Worm (Caenorhabditis elegans) whole organism, late embryonic: ENCODE results near the gene Y116A8C.29.

Source experiments
- C38D4.7 ChIP-seq: fragments of 200-800 bp; sonication (Bioruptor generic); optimal IDR thresholded peaks from 2 replicates; lab custom pipeline; 2018; ENCODE audit warnings: mild to moderate bottlenecking, missing genetic modification characterization, moderate library complexity, missing compliant biosample characterization
- F13H6.1 ChIP-seq: sonication (generic microtip); optimal IDR thresholded peaks from 2 replicates; lab custom pipeline; 2016; ENCODE audit warnings: missing genetic modification characterization, missing compliant biosample characterization
- K02D7.2 ChIP-seq: sonication (generic microtip); optimal IDR thresholded peaks from 2 replicates; lab custom pipeline; 2017; ENCODE audit warnings: mild to moderate bottlenecking, missing genetic modification characterization, missing compliant biosample characterization
- Y22D7AL.16 ChIP-seq: sonication (generic microtip); optimal IDR thresholded peaks from 2 replicates; lab custom pipeline; 2016; ENCODE audit warnings: missing genetic modification characterization, missing compliant biosample characterization
- ahr-1 ChIP-seq: sonication (generic microtip); optimal IDR thresholded peaks from 2 replicates; lab custom pipeline; 2016; ENCODE audit warnings: missing genetic modification characterization, missing compliant biosample characterization
- ama-1 ChIP-seq: fragments of 150-350 bp; optimal IDR thresholded peaks from 2 replicates; lab custom pipeline; 2014
- ceh-14 ChIP-seq: sonication (generic microtip); optimal IDR thresholded peaks from 2 replicates; lab custom pipeline; 2016; ENCODE audit warnings: missing genotype, missing genetic modification characterization, missing compliant biosample characterization
- ceh-18 ChIP-seq: sonication (generic microtip); optimal IDR thresholded peaks from 2 replicates; lab custom pipeline; 2016; ENCODE audit warnings: missing genetic modification characterization, missing compliant biosample characterization
- ceh-30 ChIP-seq: fragments of 150-350 bp; optimal IDR thresholded peaks from 2 replicates; lab custom pipeline; 2014; ENCODE audit warnings: missing biosample characterization, missing genetic modification characterization
- ceh-31 ChIP-seq: sonication (generic microtip); optimal IDR thresholded peaks from 2 replicates; lab custom pipeline; 2016; ENCODE audit warnings: missing genetic modification characterization, missing compliant biosample characterization
- ceh-34 ChIP-seq: sonication (generic microtip); optimal IDR thresholded peaks from 2 replicates; lab custom pipeline; 2016; ENCODE audit warnings: mild to moderate bottlenecking, missing genetic modification characterization, missing compliant biosample characterization
- ceh-45 ChIP-seq: fragments of 200-800 bp; sonication (Bioruptor generic); IDR thresholded peaks from 2 replicates; pipeline ENCODE4 v1.3.6; 2022; ENCODE audit warnings: missing genetic modification reagents, missing genetic modification characterization, missing compliant biosample characterization
- dmd-4 ChIP-seq: sonication (generic microtip); optimal IDR thresholded peaks from 2 replicates; lab custom pipeline; 2016; ENCODE audit warnings: borderline replicate concordance, missing genetic modification characterization, missing compliant biosample characterization
- dve-1 ChIP-seq: sonication (generic microtip); optimal IDR thresholded peaks from 2 replicates; lab custom pipeline; 2017; ENCODE audit warnings: antibody characterized with exemption, mild to moderate bottlenecking, missing genetic modification characterization, missing compliant biosample characterization
- elt-2 ChIP-seq: sonication (generic microtip); optimal IDR thresholded peaks from 2 replicates; lab custom pipeline; 2016; ENCODE audit warnings: missing genetic modification reagents, missing genetic modification characterization, missing compliant biosample characterization
- ets-4 ChIP-seq: sonication (generic microtip); optimal IDR thresholded peaks from 2 replicates; lab custom pipeline; 2016; ENCODE audit warnings: missing genetic modification characterization, missing compliant biosample characterization
- eyg-1 ChIP-seq: sonication (generic microtip); optimal IDR thresholded peaks from 2 replicates; lab custom pipeline; 2016; ENCODE audit warnings: missing genotype, missing genetic modification characterization, missing compliant biosample characterization
- fkh-10 ChIP-seq: fragments of 150-350 bp; optimal IDR thresholded peaks from 2 replicates; lab custom pipeline; 2014; ENCODE audit warnings: missing biosample characterization, missing genetic modification reagents, missing genetic modification characterization
- hlh-6 ChIP-seq: sonication (generic microtip); optimal IDR thresholded peaks from 2 replicates; lab custom pipeline; 2016; ENCODE audit warnings: missing genotype, missing genetic modification characterization, missing compliant biosample characterization
- hlh-8 ChIP-seq: sonication (generic microtip); optimal IDR thresholded peaks from 2 replicates; lab custom pipeline; 2016; ENCODE audit warnings: missing genotype, missing genetic modification characterization, missing compliant biosample characterization
- lim-6 ChIP-seq: sonication (generic microtip); optimal IDR thresholded peaks from 2 replicates; lab custom pipeline; 2016; ENCODE audit warnings: missing genetic modification characterization, missing compliant biosample characterization
- lin-11 ChIP-seq: fragments of 200-800 bp; sonication (Bioruptor generic); optimal IDR thresholded peaks from 2 replicates; lab custom pipeline; 2018; ENCODE audit warnings: mild to moderate bottlenecking, missing genetic modification characterization, missing compliant biosample characterization
- mec-3 ChIP-seq: sonication (generic microtip); optimal IDR thresholded peaks from 2 replicates; lab custom pipeline; 2016; ENCODE audit warnings: borderline replicate concordance, missing genetic modification characterization, missing compliant biosample characterization
- nfya-1 ChIP-seq: sonication (generic microtip); optimal IDR thresholded peaks from 2 replicates; lab custom pipeline; 2017; ENCODE audit warnings: missing genetic modification characterization, mild to moderate bottlenecking, missing compliant biosample characterization, antibody characterized with exemption, moderate library complexity
- pat-9 ChIP-seq: fragments of 200-800 bp; sonication (Bioruptor generic); optimal IDR thresholded peaks from 2 replicates; lab custom pipeline; 2018; ENCODE audit warnings: mild to moderate bottlenecking, missing genetic modification characterization, moderate library complexity, missing compliant biosample characterization
- pax-1 ChIP-seq: fragments of 150-350 bp; optimal IDR thresholded peaks from 2 replicates; lab custom pipeline; 2014; ENCODE audit warnings: missing biosample characterization, missing genetic modification characterization
- pha-2 ChIP-seq: sonication (generic microtip); optimal IDR thresholded peaks from 2 replicates; lab custom pipeline; 2017; ENCODE audit warnings: mild to moderate bottlenecking, missing genetic modification characterization, missing compliant biosample characterization
- pqm-1 ChIP-seq: sonication (generic microtip); optimal IDR thresholded peaks from 2 replicates; lab custom pipeline; 2016; ENCODE audit warnings: missing genetic modification characterization, missing compliant biosample characterization
- sdc-2 ChIP-seq: sonication (generic microtip); optimal IDR thresholded peaks from 2 replicates; lab custom pipeline; 2016; ENCODE audit warnings: missing genotype, missing genetic modification characterization, missing compliant biosample characterization
- sox-2 ChIP-seq: fragments of 200-800 bp; sonication (Bioruptor generic); IDR thresholded peaks from 2 replicates; pipeline ENCODE4 v1.3.6; 2022; ENCODE audit warnings: missing genetic modification reagents, missing genetic modification characterization, missing compliant biosample characterization
- sox-4 ChIP-seq: sonication (generic microtip); optimal IDR thresholded peaks from 2 replicates; lab custom pipeline; 2017; ENCODE audit warnings: mild to moderate bottlenecking, missing genetic modification characterization, inconsistent platforms, missing compliant biosample characterization
- syd-9 ChIP-seq: sonication (generic microtip); optimal IDR thresholded peaks from 2 replicates; lab custom pipeline; 2016; ENCODE audit warnings: mild to moderate bottlenecking, missing genetic modification characterization, moderate library complexity, missing compliant biosample characterization
- tbx-2 ChIP-seq: sonication (generic microtip); optimal IDR thresholded peaks from 2 replicates; lab custom pipeline; 2016; ENCODE audit warnings: missing genetic modification characterization, missing compliant biosample characterization
- ttx-3 ChIP-seq: sonication (generic microtip); optimal IDR thresholded peaks from 2 replicates; lab custom pipeline; 2016; ENCODE audit warnings: missing genetic modification reagents, missing genetic modification characterization, missing compliant biosample characterization
- unc-55 ChIP-seq: sonication (generic microtip); optimal IDR thresholded peaks from 2 replicates; lab custom pipeline; 2017; ENCODE audit warnings: missing biosample characterization, missing genetic modification reagents, missing genetic modification characterization
- unc-86 ChIP-seq: sonication (generic microtip); optimal IDR thresholded peaks from 2 replicates; lab custom pipeline; 2016; ENCODE audit warnings: missing genetic modification characterization, missing compliant biosample characterization

The Y116A8C.29 gene

ce11 chrIV:17111813-17112212, 18.0 kb downstream of the Y116A8C.29 start, which contains the start of gene Y116A8C.33:
Gene Y116A8C.33 (plus strand): TSS chrIV:17112113.
- TF ChIP-seq ceh-30 (tag; lab: Kevin White, UChicago) (no peak), lim-6 (tag; lab: Kevin White, UChicago) (no peak), F13H6.1 (tag; lab: Kevin White, UChicago) (no peak), eyg-1 (tag; lab: Kevin White, UChicago) (no peak), sdc-2 (no peak), Y22D7AL.16 (tag; lab: Kevin White, UChicago) (no peak), ceh-34 (tag; lab: Kevin White, UChicago) (no peak), ttx-3 (no peak), pat-9 (tag; lab: Kevin White, UChicago) (no peak), hlh-8 (tag; lab: Kevin White, UChicago) (no peak), ets-4 (tag; lab: Kevin White, UChicago) (no peak), ama-1 (lab: Kevin White, UChicago) (no peak), syd-9 (tag; lab: Kevin White, UChicago) (no peak), nfya-1 (tag; lab: Kevin White, UChicago) (no peak), elt-2 (tag; lab: Kevin White, UChicago) (no peak), ceh-45 (GFP tag; lab: Robert Waterston, UW) (no peak), unc-55 (GFP tag; lab: Kevin White, UChicago) (no peak), sox-4 (tag; lab: Kevin White, UChicago) (no peak)

- TF ChIP-seq C38D4.7 (GFP tag; lab: Kevin White, UChicago) (no peak), elt-2 (tag; lab: Kevin White, UChicago) (no peak), ama-1 (lab: Kevin White, UChicago) (no peak), pha-2 (tag; lab: Kevin White, UChicago) (no peak), ceh-45 (GFP tag; lab: Robert Waterston, UW) (no peak), ceh-18 (tag; lab: Kevin White, UChicago) (no peak), sdc-2 (no peak), sox-2 (GFP tag; lab: Robert Waterston, UW) (no peak), tbx-2 (tag; lab: Kevin White, UChicago) (no peak), ahr-1 (no peak), lin-11 (tag; lab: Kevin White, UChicago) (no peak), unc-55 (GFP tag; lab: Kevin White, UChicago) (no peak), dmd-4 (tag; lab: Kevin White, UChicago) (no peak), fkh-10 (GFP tag; lab: Kevin White, UChicago) (no peak), F13H6.1 (tag; lab: Kevin White, UChicago) (no peak)
Measured at ce11 chrIV:17116345-17116744, 22.5 kb downstream of the Y116A8C.29 start, which contains the start of gene cyn-13. Gene cyn-13 (minus strand): TSS chrIV:17116657.

ce11 chrIV:17116821-17117220, 23.0 kb downstream of the Y116A8C.29 start:
- TF ChIP-seq Y22D7AL.16 (tag; lab: Kevin White, UChicago) = no peak
- TF ChIP-seq ceh-14 (tag; lab: Kevin White, UChicago) = no peak
- TF ChIP-seq hlh-6 (tag; lab: Kevin White, UChicago) = no peak
- TF ChIP-seq unc-86 (tag; lab: Kevin White, UChicago) = no peak
- no peak for TF ChIP-seq K02D7.2 (tag; lab: Kevin White, UChicago)
- TF ChIP-seq dve-1 (tag; lab: Kevin White, UChicago) = no peak
- no peak for TF ChIP-seq pax-1 (tag; lab: Kevin White, UChicago)
- TF ChIP-seq pqm-1 (tag; lab: Kevin White, UChicago) = no peak
- no peak for TF ChIP-seq tbx-2 (tag; lab: Kevin White, UChicago)
- no peak for TF ChIP-seq dmd-4 (tag; lab: Kevin White, UChicago)
- TF ChIP-seq F13H6.1 (tag; lab: Kevin White, UChicago) = no peak

ce11 chrIV:17118585-17118984, 24.8 kb downstream of the Y116A8C.29 start, which contains the start of gene uaf-2:
Gene uaf-2 (minus strand): TSS chrIV:17118767.
- no peak for TF ChIP-seq mec-3
- peak; percentile 27 for TF ChIP-seq ceh-31 (tag; lab: Kevin White, UChicago)
- TF ChIP-seq nfya-1 (tag; lab: Kevin White, UChicago) = peak; percentile 55
